Worm (Caenorhabditis elegans) whole organism, L3 larva: ENCODE results near the gene F22B3.10.

Source experiments
- egl-27 ChIP-seq: sonication (generic microtip); optimal IDR thresholded peaks from 4 replicates; lab custom pipeline; 2017; ENCODE audit warnings: missing biosample characterization, missing genetic modification reagents, missing genetic modification characterization
- elt-3 ChIP-seq, 3 experiments: fragments of 150-350 bp in 1 of 3; sonication (generic microtip) in 2 of 3; optimal IDR thresholded peaks; 2 replicates in 2 of 3; 4 replicates in 1 of 3; lab custom pipeline; 2014 to 2017; ENCODE audit warnings: missing biosample characterization in 3 of 3, missing genetic modification characterization in 3 of 3
- fkh-2 ChIP-seq: fragments of 150-350 bp; optimal IDR thresholded peaks from 2 replicates; lab custom pipeline; 2014; ENCODE audit warnings: missing biosample characterization, missing genetic modification reagents, missing genetic modification characterization
- fos-1 ChIP-seq: fragments of 150-350 bp; optimal IDR thresholded peaks from 2 replicates; lab custom pipeline; 2014; ENCODE audit warnings: missing biosample characterization, missing genetic modification characterization
- pqm-1 ChIP-seq: fragments of 150-350 bp; optimal IDR thresholded peaks from 2 replicates; lab custom pipeline; 2017; ENCODE audit warnings: missing biosample characterization, missing genetic modification characterization, inconsistent platforms
- skn-1 ChIP-seq: fragments of 150-350 bp; optimal IDR thresholded peaks from 2 replicates; lab custom pipeline; 2014; ENCODE audit warnings: missing biosample characterization, missing genetic modification characterization
- ztf-11 ChIP-seq: fragments of 150-350 bp; optimal IDR thresholded peaks from 2 replicates; lab custom pipeline; 2014; ENCODE audit warnings: missing biosample characterization, missing genetic modification characterization

ce11 chrIV:11410084-11410483, 4.7 kb downstream of the F22B3.10 start, which contains the start of gene gfat-2:
- TF ChIP-seq pqm-1 (tag; lab: Kevin White, UChicago): no peak
- TF ChIP-seq fos-1 (tag; lab: Kevin White, UChicago): no peak
- TF ChIP-seq ztf-11: no peak
- no peak for TF ChIP-seq egl-27 (tag; lab: Kevin White, UChicago)
- no peak for TF ChIP-seq skn-1
- no peak for TF ChIP-seq fkh-2 (tag; lab: Kevin White, UChicago)
- TF ChIP-seq elt-3 (tag; optimal IDR thresholded peaks at IDR 0.05; lab: Kevin White, UChicago): no peak
